Worm (Caenorhabditis elegans): ENCODE data around the gene rpb-9.

DNA sequence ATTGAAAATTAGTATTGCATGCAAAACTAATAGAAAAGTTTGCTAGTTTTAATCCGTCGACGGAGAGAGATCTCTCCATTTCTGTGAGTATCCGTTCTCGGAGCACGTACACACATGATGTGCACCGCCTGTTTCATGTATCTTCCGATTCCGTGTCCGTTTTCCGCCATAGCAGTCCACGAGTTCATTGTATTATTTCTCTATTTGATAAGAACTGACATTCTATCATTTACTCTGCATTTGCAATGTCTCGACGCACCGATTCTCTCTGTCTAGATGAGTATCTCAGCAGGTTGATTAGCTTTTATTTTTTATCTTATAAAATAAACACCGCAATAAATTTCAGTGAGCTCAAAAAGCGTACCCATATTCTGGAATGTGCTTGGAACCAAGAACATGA lies 6.8 kb upstream of the rpb-9 start:
- TF ChIP-seq dmd-8 (GFP tag; IDR thresholded peaks at IDR 0.05) (no peak), F26F4.8 (GFP tag; conservative IDR thresholded peaks at IDR 0.05) (no peak), daf-12 (tag; optimal IDR thresholded peaks at IDR 0.05) (no peak), pha-4 (GFP tag; IDR thresholded peaks at IDR 0.05) (no peak), pha-4 (tag; optimal IDR thresholded peaks at IDR 0.05) (no peak)

Data from whole organism, L4 larva.